Fruit fly (Drosophila melanogaster) whole organism, prepupa: ENCODE data around the gene CG16762.

Experiments used
- CG10631 ChIP-seq: fragments of 200-800 bp; sonication (Bioruptor generic); optimal IDR thresholded peaks from 2 replicates; lab custom pipeline; 2016; ENCODE audit warnings: missing biosample characterization, missing genetic modification characterization
- CG10669 ChIP-seq: fragments of 200-800 bp; sonication (Bioruptor generic); optimal IDR thresholded peaks from 3 replicates; lab custom pipeline; 2018; ENCODE audit warnings: missing biosample characterization, mild to moderate bottlenecking, missing genetic modification characterization, moderate library complexity
- CG11762 ChIP-seq: fragments of 200-800 bp; sonication (Bioruptor generic); optimal IDR thresholded peaks from 3 replicates; lab custom pipeline; 2016; ENCODE audit warnings: missing biosample characterization, missing genetic modification characterization; ENCODE audit not compliant: insufficient read depth
- CG15336 ChIP-seq: fragments of 200-800 bp; sonication (Bioruptor generic); IDR thresholded peaks from 2 replicates; pipeline ENCODE4 v1.3.6; 2022; ENCODE audit warnings: missing biosample characterization, missing genetic modification characterization
- CG16779 ChIP-seq: fragments of 200-800 bp; sonication (Bioruptor generic); optimal IDR thresholded peaks from 3 replicates; lab custom pipeline; 2017; ENCODE audit warnings: missing biosample characterization, mild to moderate bottlenecking, missing genetic modification characterization
- CG3032 ChIP-seq: fragments of 200-800 bp; optimal IDR thresholded peaks from 2 replicates; lab custom pipeline; 2019; ENCODE audit warnings: missing biosample characterization, mild to moderate bottlenecking, missing genetic modification characterization, moderate library complexity
- CG31627 ChIP-seq: fragments of 200-800 bp; sonication (Bioruptor generic); optimal IDR thresholded peaks from 3 replicates; lab custom pipeline; 2016; ENCODE audit warnings: missing biosample characterization, missing genetic modification characterization
- CG32006 ChIP-seq: fragments of 200-800 bp; sonication (Bioruptor generic); optimal IDR thresholded peaks from 3 replicates; lab custom pipeline; 2017; ENCODE audit warnings: missing biosample characterization, mild to moderate bottlenecking, missing genetic modification characterization
- CG34406 ChIP-seq: fragments of 200-800 bp; sonication (Bioruptor generic); optimal IDR thresholded peaks from 3 replicates; lab custom pipeline; 2016; ENCODE audit warnings: missing biosample characterization, missing genetic modification characterization
- CG3919 ChIP-seq: fragments of 200-800 bp; sonication (Bioruptor generic); optimal IDR thresholded peaks from 3 replicates; lab custom pipeline; 2016; ENCODE audit warnings: missing biosample characterization, missing genetic modification characterization
- CG4318 ChIP-seq: fragments of 200-800 bp; sonication (Bioruptor generic); optimal IDR thresholded peaks from 3 replicates; lab custom pipeline; 2017; ENCODE audit warnings: missing biosample characterization, mild to moderate bottlenecking, missing genetic modification characterization
- CG6163 ChIP-seq: fragments of 200-800 bp; sonication (Bioruptor generic); IDR thresholded peaks from 3 replicates; pipeline ENCODE4 v1.3.6; 2022; ENCODE audit warnings: missing biosample characterization, missing genetic modification characterization
- CG6276 ChIP-seq: fragments of 200-800 bp; sonication (Bioruptor generic); optimal IDR thresholded peaks from 2 replicates; lab custom pipeline; 2017; ENCODE audit warnings: missing biosample characterization, mild to moderate bottlenecking, missing genetic modification characterization
- CG6808 ChIP-seq: fragments of 200-800 bp; sonication (Bioruptor generic); optimal IDR thresholded peaks from 3 replicates; lab custom pipeline; 2017; ENCODE audit warnings: missing biosample characterization, missing genetic modification characterization, mild to moderate bottlenecking, moderate library complexity, missing genetic modification reagents
- CG6854 ChIP-seq: fragments of 200-800 bp; sonication (Bioruptor generic); optimal IDR thresholded peaks from 2 replicates; lab custom pipeline; 2017; ENCODE audit warnings: missing biosample characterization, mild to moderate bottlenecking, missing genetic modification characterization
- CG7368 ChIP-seq: fragments of 200-800 bp; sonication (Bioruptor generic); optimal IDR thresholded peaks from 3 replicates; lab custom pipeline; 2016; ENCODE audit warnings: missing biosample characterization, missing genetic modification characterization
- CG8119 ChIP-seq: fragments of 200-800 bp; sonication (Bioruptor generic); IDR thresholded peaks from 3 replicates; pipeline ENCODE4 v1.3.6; 2022; ENCODE audit warnings: missing biosample characterization, missing genetic modification characterization
- CG8632 ChIP-seq: fragments of 200-800 bp; sonication (Bioruptor generic); optimal IDR thresholded peaks from 3 replicates; lab custom pipeline; 2016; ENCODE audit warnings: missing biosample characterization, missing genetic modification characterization
- CG9139 ChIP-seq: fragments of 200-800 bp; sonication (Bioruptor generic); optimal IDR thresholded peaks from 3 replicates; lab custom pipeline; 2017; ENCODE audit warnings: missing biosample characterization, mild to moderate bottlenecking, missing genetic modification characterization
- Eip75B ChIP-seq: fragments of 200-800 bp; sonication (Bioruptor generic); optimal IDR thresholded peaks from 3 replicates; lab custom pipeline; 2016; ENCODE audit warnings: missing biosample characterization, missing genetic modification characterization
- Eip78C ChIP-seq: fragments of 200-800 bp; sonication (Bioruptor generic); peaks from one replicate; lab custom pipeline; 2016; ENCODE audit warnings: missing biosample characterization, missing genetic modification characterization
- Eip93F ChIP-seq: fragments of 200-800 bp; sonication (Bioruptor generic); optimal IDR thresholded peaks from 2 replicates; lab custom pipeline; 2016; ENCODE audit warnings: missing biosample characterization, mild to moderate bottlenecking, missing genetic modification characterization
- Ets21C ChIP-seq: fragments of 200-800 bp; sonication (Bioruptor generic); optimal IDR thresholded peaks from 3 replicates; lab custom pipeline; 2016; ENCODE audit warnings: missing biosample characterization, missing genetic modification characterization
- Gug ChIP-seq: fragments of 200-800 bp; sonication (Bioruptor generic); IDR thresholded peaks from 2 replicates; pipeline ENCODE4 v1.3.6; 2022; ENCODE audit warnings: missing biosample characterization, missing genetic modification characterization
- Hr38 ChIP-seq: sonication (Bioruptor generic); optimal IDR thresholded peaks from 2 replicates; lab custom pipeline; 2016; ENCODE audit warnings: missing biosample characterization, missing genetic modification characterization
- Hr39 ChIP-seq: fragments of 200-800 bp; sonication (Bioruptor generic); optimal IDR thresholded peaks from 2 replicates; lab custom pipeline; 2016; ENCODE audit warnings: missing biosample characterization, missing genetic modification characterization
- Hr4 ChIP-seq: fragments of 200-800 bp; sonication (Bioruptor generic); optimal IDR thresholded peaks from 3 replicates; lab custom pipeline; 2016; ENCODE audit warnings: missing biosample characterization, missing genetic modification characterization
- Met ChIP-seq: fragments of 200-800 bp; sonication (Bioruptor generic); optimal IDR thresholded peaks from 3 replicates; lab custom pipeline; 2016; ENCODE audit warnings: missing biosample characterization, missing genetic modification characterization
- Sox102F ChIP-seq: fragments of 200-800 bp; sonication (Bioruptor generic); optimal IDR thresholded peaks from 2 replicates; lab custom pipeline; 2016; ENCODE audit warnings: missing biosample characterization, mild to moderate bottlenecking, missing genetic modification characterization
- Sox14 ChIP-seq: fragments of 200-800 bp; sonication (Bioruptor generic); optimal IDR thresholded peaks from 3 replicates; lab custom pipeline; 2016; ENCODE audit warnings: missing biosample characterization, missing genetic modification characterization
- dsx ChIP-seq: fragments of 200-800 bp; optimal IDR thresholded peaks from 3 replicates; lab custom pipeline; 2019; ENCODE audit warnings: missing biosample characterization, mild to moderate bottlenecking, missing genetic modification characterization, moderate library complexity; ENCODE audit not compliant: poor library complexity, severe bottlenecking
- eg ChIP-seq: fragments of 200-800 bp; sonication (Bioruptor generic); IDR thresholded peaks from 3 replicates; pipeline ENCODE4 v1.3.6; 2022; ENCODE audit warnings: missing biosample characterization, missing genetic modification characterization
- fkh ChIP-seq: fragments of 200-800 bp; sonication (Bioruptor generic); optimal IDR thresholded peaks from 3 replicates; lab custom pipeline; 2017; ENCODE audit warnings: missing biosample characterization, mild to moderate bottlenecking, missing genetic modification characterization, moderate library complexity
- net ChIP-seq: fragments of 200-800 bp; sonication (Bioruptor generic); optimal IDR thresholded peaks from 3 replicates; lab custom pipeline; 2016; ENCODE audit warnings: missing biosample characterization, missing genetic modification characterization
- salr ChIP-seq, 2 experiments: fragments of 200-800 bp; sonication (Bioruptor generic); optimal IDR thresholded peaks; 3 replicates each; lab custom pipeline; 2016 to 2018; ENCODE audit warnings: missing biosample characterization in 2 of 2, missing genetic modification characterization in 2 of 2, mild to moderate bottlenecking in 1 of 2
- ss ChIP-seq, 2 experiments: fragments of 200-800 bp; sonication (Bioruptor generic); optimal IDR thresholded peaks; 2 replicates in 1 of 2; 3 replicates in 1 of 2; lab custom pipeline; 2017 to 2018; ENCODE audit warnings: mild to moderate bottlenecking in 2 of 2, missing biosample characterization in 2 of 2, missing genetic modification characterization in 2 of 2, moderate library complexity in 1 of 2
- svp ChIP-seq: fragments of 200-800 bp; sonication (Bioruptor generic); peaks from one replicate; lab custom pipeline; 2016; ENCODE audit warnings: missing biosample characterization, missing genetic modification characterization
- topi ChIP-seq: fragments of 200-800 bp; sonication (Bioruptor generic); optimal IDR thresholded peaks from 3 replicates; lab custom pipeline; 2016; ENCODE audit warnings: missing biosample characterization, missing genetic modification characterization
- vri ChIP-seq: fragments of 200-800 bp; sonication (Bioruptor generic); optimal IDR thresholded peaks from 3 replicates; lab custom pipeline; 2016; ENCODE audit warnings: missing biosample characterization, mild to moderate bottlenecking, missing genetic modification characterization

CG16762 gene

DNA sequence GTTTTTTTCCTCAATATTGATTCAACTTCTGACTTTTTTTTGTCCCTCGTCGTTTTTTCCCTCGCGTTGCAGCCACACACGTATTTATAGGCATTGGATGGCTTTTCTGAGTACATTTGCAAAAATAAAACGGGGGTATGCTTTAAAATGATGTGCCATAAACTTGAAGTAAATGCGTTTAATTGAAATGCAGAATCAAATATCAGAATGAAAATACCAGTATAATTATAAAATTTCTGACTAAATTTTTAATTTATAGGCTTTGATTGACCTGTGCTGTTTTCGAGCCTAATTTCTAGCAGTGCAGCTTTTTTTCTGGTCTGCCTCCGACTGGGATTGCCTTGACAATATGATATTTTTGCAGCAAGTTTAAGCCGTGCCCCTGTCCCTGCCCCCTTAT is 44.1 kb downstream of the CG16762 start (continued):
- peak; percentile 71 for TF ChIP-seq topi (GFP tag; lab: Kevin White, UChicago)
- peak; percentile 76 for TF ChIP-seq CG8119 (GFP tag; lab: Robert Waterston, UW)
- TF ChIP-seq Gug (GFP tag; lab: Robert Waterston, UW), result peak; percentile 80
- TF ChIP-seq net (GFP tag; lab: Kevin White, UChicago), result peak; percentile 76
- peak; percentile 73 for TF ChIP-seq CG3032
- peak; percentile 63 for TF ChIP-seq Sox102F (GFP tag; lab: Kevin White, UChicago)
- TF ChIP-seq CG31627, result peak; percentile 66
- peak; percentile 50 for TF ChIP-seq CG4318

DNA sequence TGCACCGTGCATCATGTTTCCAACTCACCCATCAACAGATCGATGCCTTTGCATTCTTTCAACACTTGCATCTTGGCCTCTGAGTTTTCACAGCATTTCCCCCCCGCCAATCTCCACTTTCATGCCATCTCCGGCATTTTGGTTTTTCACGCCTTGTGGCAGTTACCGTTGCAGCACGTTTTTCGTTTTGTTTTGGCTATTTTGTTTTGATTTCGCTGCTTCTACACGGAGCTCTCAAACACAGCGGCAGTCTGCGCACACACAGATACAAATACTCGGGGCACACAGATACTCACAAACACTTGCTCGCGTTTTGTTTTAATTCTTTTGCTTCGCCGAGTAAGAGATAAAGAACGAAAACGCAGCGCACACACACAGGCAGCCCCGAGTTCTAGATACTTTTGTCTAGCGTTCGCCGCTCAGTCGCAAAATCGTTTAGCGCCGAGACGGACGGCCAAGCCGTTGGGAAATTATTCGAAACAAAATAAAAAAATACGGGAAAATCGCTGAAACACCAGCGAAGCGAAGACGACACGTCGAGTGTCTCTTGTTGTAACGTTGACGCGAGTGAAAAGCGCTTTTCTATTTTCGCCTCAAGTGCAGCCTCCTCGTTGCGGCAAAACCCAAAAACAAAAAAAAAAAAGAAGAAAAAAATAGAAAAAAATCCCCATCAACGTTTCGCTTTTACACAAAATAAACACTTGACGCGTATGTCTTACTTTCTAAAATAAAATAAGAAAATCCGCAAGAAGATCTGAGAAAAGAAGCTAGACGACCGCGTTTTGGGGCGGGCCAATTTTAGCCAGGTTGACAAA is 46.7 kb downstream of the CG16762 start:
- TF ChIP-seq salr (GFP tag; optimal IDR thresholded peaks at IDR 0.05; lab: Kevin White, UChicago), result peak in 1 of 2 experiments; percentile 61
- no peak for TF ChIP-seq Eip75B (GFP tag; lab: Kevin White, UChicago)
- peak; percentile 22 for TF ChIP-seq CG32006 (GFP tag; lab: Kevin White, UChicago)
- peak; percentile 61 for TF ChIP-seq svp (GFP tag; lab: Kevin White, UChicago)
- TF ChIP-seq Eip78C (GFP tag; lab: Kevin White, UChicago), result peak; percentile 71
- peak; percentile 46 for TF ChIP-seq CG9139 (GFP tag; lab: Kevin White, UChicago)
- peak; percentile 32 for TF ChIP-seq Eip93F (GFP tag; lab: Kevin White, UChicago)
- TF ChIP-seq CG10669 (GFP tag; lab: Kevin White, UChicago), result peak; percentile 26
- TF ChIP-seq CG6163 (GFP tag; lab: Robert Waterston, UW), result peak; percentile 59; the same call in 2 of the 3 replicates
- peak; percentile 14 for TF ChIP-seq Hr4
- TF ChIP-seq CG7368 (GFP tag; lab: Kevin White, UChicago), result peak; percentile 7
- peak; percentile 62 for TF ChIP-seq CG15336 (GFP tag; lab: Robert Waterston, UW)
- peak; percentile 23 for TF ChIP-seq Sox14 (GFP tag; lab: Kevin White, UChicago)
- peak; percentile 72 for TF ChIP-seq CG16779
- peak; percentile 77 for TF ChIP-seq eg (GFP tag; lab: Robert Waterston, UW)
- TF ChIP-seq fkh (GFP tag; lab: Kevin White, UChicago), result no peak
- peak; percentile 55 for TF ChIP-seq net (GFP tag; lab: Kevin White, UChicago)
- peak; percentile 16 for TF ChIP-seq CG6808
- TF ChIP-seq CG8632 (GFP tag; lab: Kevin White, UChicago), result no peak
- no peak for TF ChIP-seq CG34406
- peak; percentile 57 to 64 for TF ChIP-seq ss (GFP tag; optimal IDR thresholded peaks at IDR 0.05; lab: Kevin White, UChicago)
- no peak for TF ChIP-seq CG3919 (GFP tag; lab: Kevin White, UChicago)
- TF ChIP-seq CG8119 (GFP tag; lab: Robert Waterston, UW), result peak; percentile 75; the same call in 2 of the 3 replicates
- peak; percentile 46 for TF ChIP-seq vri (GFP tag; lab: Kevin White, UChicago)
- peak; percentile 78 for TF ChIP-seq CG6276 (GFP tag; lab: Kevin White, UChicago)
- peak; percentile 20 for TF ChIP-seq CG6854 (GFP tag; lab: Kevin White, UChicago)
- TF ChIP-seq Ets21C, result no peak
- TF ChIP-seq Met (GFP tag; lab: Kevin White, UChicago), result no peak
- TF ChIP-seq dsx (GFP tag; lab: Kevin White, UChicago), result peak; percentile 50
- TF ChIP-seq Hr38, result no peak
- no peak for TF ChIP-seq Hr39 (GFP tag; lab: Kevin White, UChicago)
- TF ChIP-seq Gug (GFP tag; lab: Robert Waterston, UW), result no peak

DNA sequence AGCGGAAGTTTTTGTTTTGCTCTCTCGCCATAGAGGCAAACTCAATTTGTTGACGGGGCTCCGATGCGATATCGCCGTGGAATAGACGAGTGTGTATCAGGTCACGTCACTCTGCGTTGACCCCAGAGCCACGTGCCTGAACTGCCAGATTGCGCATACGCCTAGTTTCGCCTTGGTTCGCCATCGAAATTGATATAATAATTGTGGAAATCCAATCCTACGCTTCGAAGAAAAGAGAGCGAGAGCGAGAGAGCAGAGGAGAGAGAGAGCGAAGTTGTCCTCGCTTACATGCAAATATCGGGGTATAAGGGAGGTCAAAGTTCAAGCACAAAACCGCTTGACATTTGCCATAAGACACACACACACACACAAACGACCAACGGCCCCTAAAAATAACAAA is 48.3 kb downstream of the CG16762 start:
- peak; percentile 57 for TF ChIP-seq svp (GFP tag; lab: Kevin White, UChicago)
- TF ChIP-seq Eip78C (GFP tag; lab: Kevin White, UChicago), result peak; percentile 22
- TF ChIP-seq CG10631 (GFP tag; lab: Kevin White, UChicago), result no peak
- TF ChIP-seq Met (GFP tag; lab: Kevin White, UChicago), result no peak
- TF ChIP-seq CG11762 (GFP tag; lab: Kevin White, UChicago), result no peak
- no peak for TF ChIP-seq CG3919 (GFP tag; lab: Kevin White, UChicago)
- no peak for TF ChIP-seq fkh (GFP tag; lab: Kevin White, UChicago)
- TF ChIP-seq CG4318, result no peak
